In genomic region chr3L:21706144-21706926, dm6 we compare ENCODE assay signal across 1 fruit fly cellular context.
TF ChIP-seq lines count a peak whose summit lies in the region.

TSS of gene CG32447 (minus strand) at chr3L:21706365.

TF ChIP-seq in whole organism, embryonic, 481 proteins besides CTCF, POLR2A, EP300 and RAD21 (continued from another document):
- peak in 1 of 2 experiments; percentile 78 for TF ChIP-seq insv (GFP tag; optimal IDR thresholded peaks at IDR 0.05; lab: Kevin White, UChicago)
TF ChIP-seq in whole organism, embryonic: peak in this region for 13.
